Worm (Caenorhabditis elegans) whole organism, young adult: Measurements from ENCODE around the gene W08E12.5.

Experiments
- B0019.2 ChIP-seq: fragments of 200-800 bp; sonication (Bioruptor generic); conservative IDR thresholded peaks from 2 replicates; pipeline ENCODE4 v1.3.6; 2022; ENCODE audit warnings: missing genetic modification reagents, missing genetic modification characterization, missing compliant biosample characterization
- B0336.3 ChIP-seq: fragments of 200-800 bp; sonication (Bioruptor generic); IDR thresholded peaks from 2 replicates; pipeline ENCODE4 v1.3.6; 2022; ENCODE audit warnings: missing genetic modification characterization, missing compliant biosample characterization
- C17E4.6 ChIP-seq: fragments of 200-800 bp; sonication (Bioruptor generic); IDR thresholded peaks from 2 replicates; pipeline ENCODE4 v1.3.6; 2022; ENCODE audit warnings: missing genetic modification reagents, missing genetic modification characterization, missing compliant biosample characterization
- F10E7.11 ChIP-seq: sonication (generic microtip); optimal IDR thresholded peaks from 2 replicates; lab custom pipeline; 2017; ENCODE audit warnings: mild to moderate bottlenecking, missing genetic modification characterization, moderate library complexity, missing compliant biosample characterization
- F22D6.2 ChIP-seq: sonication (generic microtip); optimal IDR thresholded peaks from 2 replicates; lab custom pipeline; 2016; ENCODE audit warnings: mild to moderate bottlenecking, missing genetic modification characterization, missing compliant biosample characterization
- F33H1.4 ChIP-seq: fragments of 200-800 bp; sonication (Bioruptor generic); IDR thresholded peaks from 2 replicates; pipeline ENCODE4 v1.3.6; 2022; ENCODE audit warnings: missing genetic modification reagents, missing genetic modification characterization, missing compliant biosample characterization
- F57A8.1 ChIP-seq: fragments of 200-800 bp; sonication (Bioruptor generic); optimal IDR thresholded peaks from 2 replicates; lab custom pipeline; 2018; ENCODE audit warnings: mild to moderate bottlenecking, missing genetic modification characterization, moderate library complexity, missing compliant biosample characterization
- K11D2.4 ChIP-seq: fragments of 200-800 bp; sonication (Bioruptor generic); IDR thresholded peaks from 2 replicates; pipeline ENCODE4 v1.3.6; 2022; ENCODE audit warnings: missing genetic modification reagents, missing genetic modification characterization, missing compliant biosample characterization
- Y53G8AR.9 ChIP-seq: fragments of 200-800 bp; sonication (Bioruptor generic); conservative IDR thresholded peaks from 2 replicates; pipeline ENCODE4 v1.3.6; 2022; ENCODE audit warnings: missing genetic modification reagents, missing genetic modification characterization, missing compliant biosample characterization
- attf-6 ChIP-seq: fragments of 200-800 bp; sonication (Bioruptor generic); IDR thresholded peaks from 2 replicates; pipeline ENCODE4 v1.3.6; 2022; ENCODE audit warnings: missing genetic modification reagents, missing genetic modification characterization, missing compliant biosample characterization
- cebp-1 ChIP-seq, 2 experiments: fragments of 200-800 bp in 1 of 2; sonication (Bioruptor generic) in 1 of 2; sonication (generic microtip) in 1 of 2; IDR thresholded peaks in 1 of 2; optimal IDR thresholded peaks in 1 of 2; 2 replicates each; pipeline versions ENCODE4 v1.3.6 to Lab custom; 2017 to 2022; ENCODE audit warnings: missing compliant biosample characterization in 2 of 2, missing genetic modification characterization in 2 of 2, mild to moderate bottlenecking in 1 of 2, missing genetic modification reagents in 1 of 2, moderate library complexity in 1 of 2
- ceh-79 ChIP-seq: sonication (generic microtip); optimal IDR thresholded peaks from 2 replicates; lab custom pipeline; 2017; ENCODE audit warnings: mild to moderate bottlenecking, missing genetic modification characterization, missing compliant biosample characterization
- die-1 ChIP-seq: sonication (generic microtip); optimal IDR thresholded peaks from 2 replicates; lab custom pipeline; 2016; ENCODE audit warnings: missing genotype, mild to moderate bottlenecking, missing genetic modification characterization, missing compliant biosample characterization
- dox-1 ChIP-seq: fragments of 200-800 bp; sonication (Bioruptor generic); IDR thresholded peaks from 2 replicates; pipeline ENCODE4 v1.3.6; 2022; ENCODE audit warnings: missing genetic modification reagents, missing genetic modification characterization, missing compliant biosample characterization
- gei-17 ChIP-seq: fragments of 200-800 bp; sonication (Bioruptor generic); optimal IDR thresholded peaks from 2 replicates; lab custom pipeline; 2018; ENCODE audit warnings: mild to moderate bottlenecking, missing genetic modification characterization, missing compliant biosample characterization
- lin-35 ChIP-seq, 3 experiments: fragments of 150-350 bp in 2 of 3; sonication (generic microtip) in 1 of 3; optimal IDR thresholded peaks; 2 replicates each; lab custom pipeline; 2014 to 2018; ENCODE audit warnings: missing biosample characterization in 3 of 3, missing genetic modification characterization in 3 of 3, missing genetic modification reagents in 3 of 3
- lin-40 ChIP-seq: sonication (generic microtip); optimal IDR thresholded peaks from 2 replicates; lab custom pipeline; 2016; ENCODE audit warnings: missing genetic modification characterization, mild to moderate bottlenecking, missing compliant biosample characterization, missing genotype, missing genetic modification reagents
- lsl-1 ChIP-seq: fragments of 200-800 bp; sonication (Bioruptor generic); optimal IDR thresholded peaks from 2 replicates; lab custom pipeline; 2018; ENCODE audit warnings: mild to moderate bottlenecking, missing genetic modification characterization, moderate library complexity, missing compliant biosample characterization
- mcd-1 ChIP-seq: fragments of 200-800 bp; sonication (Bioruptor generic); IDR thresholded peaks from 2 replicates; pipeline ENCODE4 v1.3.6; 2022; ENCODE audit warnings: missing genetic modification reagents, missing genetic modification characterization, missing compliant biosample characterization
- repo-1 ChIP-seq: sonication (generic microtip); optimal IDR thresholded peaks from 2 replicates; lab custom pipeline; 2017; ENCODE audit warnings: mild to moderate bottlenecking, missing genetic modification characterization, missing compliant biosample characterization
- sdz-38 ChIP-seq: sonication (generic microtip); optimal IDR thresholded peaks from 2 replicates; lab custom pipeline; 2016; ENCODE audit warnings: missing genotype, missing genetic modification characterization, missing compliant biosample characterization
- sea-2 ChIP-seq: fragments of 200-800 bp; sonication (Bioruptor generic); IDR thresholded peaks from 2 replicates; pipeline ENCODE4 v1.3.6; 2022; ENCODE audit warnings: missing genetic modification characterization, missing compliant biosample characterization
- snpc-4 ChIP-seq, 5 experiments: fragments of 150-350 bp in 1 of 5; sonication (generic microtip) in 4 of 5; optimal IDR thresholded peaks; 2 replicates each; lab custom pipeline; 2014 to 2018; ENCODE audit warnings: missing genetic modification characterization in 5 of 5, missing biosample characterization in 3 of 5, antibody characterized with exemption in 2 of 5, mild to moderate bottlenecking in 2 of 5, missing compliant biosample characterization in 2 of 5, missing genotype in 2 of 5, moderate library complexity in 2 of 5, missing genetic modification reagents in 1 of 5
- unc-62 ChIP-seq: fragments of 150-350 bp; optimal IDR thresholded peaks from 2 replicates; lab custom pipeline; 2014; ENCODE audit warnings: missing biosample characterization, missing genetic modification reagents, missing genetic modification characterization
- xnd-1 ChIP-seq: sonication (generic microtip); optimal IDR thresholded peaks from 2 replicates; lab custom pipeline; 2016; ENCODE audit warnings: missing genotype, missing genetic modification reagents, missing genetic modification characterization, missing compliant biosample characterization
- zfh-2 ChIP-seq: fragments of 200-800 bp; sonication (Bioruptor generic); conservative IDR thresholded peaks from 2 replicates; pipeline ENCODE4 v1.3.6; 2022; ENCODE audit warnings: missing genetic modification reagents, missing genetic modification characterization, missing compliant biosample characterization
- zim-3 ChIP-seq: sonication (generic microtip); optimal IDR thresholded peaks from 2 replicates; lab custom pipeline; 2017; ENCODE audit warnings: mild to moderate bottlenecking, missing genetic modification characterization, moderate library complexity, missing compliant biosample characterization
- ztf-22 ChIP-seq: fragments of 200-800 bp; sonication (Bioruptor generic); optimal IDR thresholded peaks from 2 replicates; lab custom pipeline; 2018; ENCODE audit warnings: mild to moderate bottlenecking, missing genetic modification characterization, moderate library complexity, missing compliant biosample characterization

The W08E12.5 gene

DNA sequence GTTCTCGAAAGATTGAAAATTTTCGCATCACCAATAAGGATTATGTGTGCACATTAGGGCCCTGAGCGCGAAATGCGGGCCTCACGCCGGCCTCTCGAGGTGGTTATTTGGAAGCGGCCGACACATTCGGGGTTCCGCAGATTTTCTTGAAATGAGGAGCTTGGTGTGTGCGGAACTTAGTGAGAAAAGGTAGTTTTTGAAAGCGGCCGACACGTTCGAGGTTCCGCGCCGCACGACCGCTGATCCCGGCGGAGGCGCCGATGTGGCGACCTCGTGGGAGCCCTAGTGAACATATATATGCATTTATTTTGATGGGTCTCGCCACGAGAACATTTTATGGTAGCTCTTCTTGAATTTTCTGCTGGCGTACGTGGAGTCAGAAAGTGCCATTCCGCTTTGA is 33.8 kb upstream of the W08E12.5 start:
- no peak for TF ChIP-seq ztf-22 (GFP tag; lab: Kevin White, UChicago)
- no peak for TF ChIP-seq xnd-1 (tag; lab: Kevin White, UChicago)
- TF ChIP-seq C17E4.6 (GFP tag; lab: Robert Waterston, UW), result no peak
- peak; percentile 64 for TF ChIP-seq zfh-2 (GFP tag; lab: Robert Waterston, UW)
- no peak for TF ChIP-seq K11D2.4 (GFP tag; lab: Robert Waterston, UW)
- no peak for TF ChIP-seq B0019.2 (GFP tag; lab: Robert Waterston, UW)
- no peak for TF ChIP-seq snpc-4 (GFP tag; optimal IDR thresholded peaks at IDR 0.05; lab: Kevin White, UChicago)
- TF ChIP-seq snpc-4 (tag; optimal IDR thresholded peaks at IDR 0.05; lab: Kevin White, UChicago), result peak in 3 of 4 experiments; percentile 25 to 79 (median 30)
- no peak for TF ChIP-seq sea-2 (GFP tag; lab: Robert Waterston, UW)
- TF ChIP-seq B0336.3 (GFP tag; lab: Robert Waterston, UW), result no peak

ce11 chrIV:3267581-3267980 is 33.0 kb upstream of the W08E12.5 start, which contains the start of gene clec-173:
Gene clec-173, minus strand, starts transcription at chrIV:3267681.
- TF ChIP-seq dox-1 (GFP tag; lab: Robert Waterston, UW) (no peak), sdz-38 (tag; lab: Kevin White, UChicago) (no peak), zim-3 (no peak), gei-17 (GFP tag; lab: Kevin White, UChicago) (no peak), lin-35 (GFP tag; optimal IDR thresholded peaks at IDR 0.05; lab: Kevin White, UChicago) (no peak)

- TF ChIP-seq lin-40 (tag; lab: Kevin White, UChicago) (no peak), Y53G8AR.9 (GFP tag; lab: Robert Waterston, UW) (no peak), attf-6 (GFP tag; lab: Robert Waterston, UW) (no peak), gei-17 (GFP tag; lab: Kevin White, UChicago) (no peak), unc-62 (GFP tag; lab: Kevin White, UChicago) (no peak), F22D6.2 (no peak), F10E7.11 (no peak), F33H1.4 (GFP tag; lab: Robert Waterston, UW) (no peak)
- TF ChIP-seq, all 124 proteins: peak for 0
These were observed 29.2 kb upstream of the W08E12.5 start for ce11 chrIV:3271342-3271741.

- TF ChIP-seq lin-40 (tag; lab: Kevin White, UChicago) (no peak), lsl-1 (no peak), snpc-4 (GFP tag; optimal IDR thresholded peaks at IDR 0.05; lab: Kevin White, UChicago) (no peak), snpc-4 (tag; optimal IDR thresholded peaks at IDR 0.05; lab: Kevin White, UChicago) (no peak), ceh-79 (tag; lab: Kevin White, UChicago) (no peak)
- TF ChIP-seq, all 124 proteins: peak for 0
These were observed 27.3 kb upstream of the W08E12.5 start, which contains the start of gene T26C12.3 for ce11 chrIV:3273295-3273694. Gene T26C12.3, minus strand, starts transcription at chrIV:3273395.

DNA sequence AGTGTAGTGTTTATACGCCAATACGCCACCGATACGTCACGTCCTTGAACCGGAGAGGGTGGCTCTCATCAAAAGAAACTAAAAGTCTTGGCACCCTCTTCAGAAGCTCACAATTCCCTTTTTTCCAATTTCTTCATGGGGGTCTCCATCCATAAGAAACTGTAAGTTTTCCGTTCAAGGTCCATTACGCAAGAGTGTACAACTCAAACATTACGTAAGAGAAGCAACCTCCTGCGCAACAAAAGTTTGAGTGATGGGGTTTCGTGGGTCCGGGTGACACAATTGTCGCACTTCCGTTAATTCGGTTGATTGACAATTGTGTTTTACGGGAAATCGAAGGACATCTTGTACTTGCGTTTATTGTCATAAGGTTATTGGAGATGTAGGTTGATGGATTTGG is 21.8 kb upstream of the W08E12.5 start:
- TF ChIP-seq F57A8.1 (no peak), mcd-1 (GFP tag; lab: Robert Waterston, UW) (no peak), repo-1 (tag; lab: Kevin White, UChicago) (no peak), cebp-1 (GFP tag; IDR thresholded peaks at IDR 0.05; lab: Robert Waterston, UW) (no peak), cebp-1 (tag; optimal IDR thresholded peaks at IDR 0.05; lab: Kevin White, UChicago) (no peak), die-1 (tag; lab: Kevin White, UChicago) (no peak), Y53G8AR.9 (GFP tag; lab: Robert Waterston, UW) (no peak), sdz-38 (tag; lab: Kevin White, UChicago) (no peak)
- TF ChIP-seq, all 124 proteins: peak for 0
